Worm (Caenorhabditis elegans) whole organism, L4 larva: ENCODE results near the gene Y54G2A.48.

ENCODE experiments used
- F10B5.3 ChIP-seq: sonication (generic microtip); optimal IDR thresholded peaks from 2 replicates; lab custom pipeline; 2016; ENCODE audit warnings: mild to moderate bottlenecking, missing genetic modification characterization, missing compliant biosample characterization
- F26F4.8 ChIP-seq: fragments of 200-800 bp; sonication (Bioruptor generic); conservative IDR thresholded peaks from 2 replicates; pipeline ENCODE4 v1.3.6; 2022; ENCODE audit warnings: missing genetic modification characterization, missing compliant biosample characterization
- F37D6.2 ChIP-seq: sonication (generic microtip); optimal IDR thresholded peaks from 2 replicates; lab custom pipeline; 2016; ENCODE audit warnings: mild to moderate bottlenecking, missing genetic modification characterization, missing compliant biosample characterization
- R02D3.7 ChIP-seq: fragments of 150-350 bp; sonication (generic microtip); optimal IDR thresholded peaks from 3 replicates; lab custom pipeline; 2014; ENCODE audit warnings: missing biosample characterization, missing genetic modification characterization
- T20F7.1 ChIP-seq: fragments of 200-800 bp; sonication (Bioruptor generic); optimal IDR thresholded peaks from 2 replicates; lab custom pipeline; 2018; ENCODE audit warnings: mild to moderate bottlenecking, missing genetic modification characterization, missing compliant biosample characterization
- T26A8.4 ChIP-seq: fragments of 200-800 bp; sonication (Bioruptor generic); IDR thresholded peaks from 2 replicates; pipeline ENCODE4 v1.3.6; 2022; ENCODE audit warnings: missing genetic modification characterization, missing compliant biosample characterization
- Y75B8A.6 ChIP-seq: fragments of 200-800 bp; sonication (Bioruptor generic); IDR thresholded peaks from 2 replicates; pipeline ENCODE4 v1.3.6; 2022; ENCODE audit warnings: missing genetic modification reagents, missing genetic modification characterization, missing compliant biosample characterization
- ZK337.2 ChIP-seq: fragments of 200-800 bp; sonication (Bioruptor generic); IDR thresholded peaks from 2 replicates; pipeline ENCODE4 v1.3.6; 2022; ENCODE audit warnings: missing genetic modification reagents, missing genetic modification characterization, missing compliant biosample characterization
- ZK546.5 ChIP-seq, 2 experiments: sonication (generic microtip); optimal IDR thresholded peaks; 2 replicates each; lab custom pipeline; 2017; ENCODE audit warnings: missing biosample characterization in 2 of 2, missing genetic modification characterization in 2 of 2
- ama-1 ChIP-seq: fragments of 150-350 bp; optimal IDR thresholded peaks from 2 replicates; lab custom pipeline; 2014; ENCODE audit warnings: inconsistent platforms, mixed read lengths
- ceh-62 ChIP-seq: sonication (generic microtip); optimal IDR thresholded peaks from 2 replicates; lab custom pipeline; 2017; ENCODE audit warnings: missing biosample characterization, missing genetic modification characterization
- ceh-82 ChIP-seq: sonication (generic microtip); optimal IDR thresholded peaks from 2 replicates; lab custom pipeline; 2017; ENCODE audit warnings: missing biosample characterization, missing genetic modification characterization
- ces-1 ChIP-seq: fragments of 150-350 bp; sonication (generic microtip); optimal IDR thresholded peaks from 4 replicates; lab custom pipeline; 2014; ENCODE audit warnings: missing biosample characterization, missing genetic modification reagents, missing genetic modification characterization
- cey-2 ChIP-seq: sonication (generic microtip); optimal IDR thresholded peaks from 3 replicates; lab custom pipeline; 2017; ENCODE audit warnings: missing genetic modification characterization, mild to moderate bottlenecking, missing compliant biosample characterization, antibody characterized with exemption, borderline replicate concordance; ENCODE audit not compliant: insufficient read depth
- ctbp-1 ChIP-seq: fragments of 200-800 bp; sonication (Bioruptor generic); IDR thresholded peaks from 2 replicates; pipeline ENCODE4 v1.3.6; 2022; ENCODE audit warnings: missing genetic modification reagents, missing genetic modification characterization, missing compliant biosample characterization
- daf-12 ChIP-seq: fragments of 150-350 bp; optimal IDR thresholded peaks from 2 replicates; lab custom pipeline; 2014; ENCODE audit warnings: missing biosample characterization, missing genetic modification reagents, missing genetic modification characterization
- daf-19 ChIP-seq: fragments of 200-800 bp; sonication (Bioruptor generic); conservative IDR thresholded peaks from 2 replicates; pipeline ENCODE4 v1.3.6; 2022; ENCODE audit warnings: missing genetic modification characterization, missing compliant biosample characterization
- dmd-6 ChIP-seq: fragments of 200-800 bp; sonication (Bioruptor generic); IDR thresholded peaks from 2 replicates; pipeline ENCODE4 v1.3.6; 2022; ENCODE audit warnings: missing genetic modification reagents, missing genetic modification characterization, missing compliant biosample characterization
- dmd-8 ChIP-seq: fragments of 200-800 bp; sonication (Bioruptor generic); IDR thresholded peaks from 2 replicates; pipeline ENCODE4 v1.3.6; 2022; ENCODE audit warnings: missing genetic modification characterization, missing compliant biosample characterization
- dve-1 ChIP-seq: sonication (generic microtip); optimal IDR thresholded peaks from 2 replicates; lab custom pipeline; 2017; ENCODE audit warnings: antibody characterized with exemption, mild to moderate bottlenecking, missing genetic modification characterization, missing compliant biosample characterization; ENCODE audit not compliant: insufficient read depth
- egl-43 ChIP-seq: fragments of 200-800 bp; sonication (Bioruptor generic); IDR thresholded peaks from 2 replicates; pipeline ENCODE4 v1.3.6; 2022; ENCODE audit warnings: missing genetic modification reagents, missing genetic modification characterization, missing compliant biosample characterization
- fkh-10 ChIP-seq: fragments of 150-350 bp; optimal IDR thresholded peaks from 2 replicates; lab custom pipeline; 2014; ENCODE audit warnings: missing biosample characterization, missing genetic modification reagents, missing genetic modification characterization
- gei-8 ChIP-seq: fragments of 200-800 bp; sonication (Bioruptor generic); optimal IDR thresholded peaks from 2 replicates; lab custom pipeline; 2018; ENCODE audit warnings: mild to moderate bottlenecking, missing genetic modification characterization, missing compliant biosample characterization
- hif-1 ChIP-seq, 2 experiments: sonication (generic microtip); optimal IDR thresholded peaks; 2 replicates each; lab custom pipeline; 2016 to 2017; ENCODE audit warnings: missing compliant biosample characterization in 2 of 2, missing genetic modification characterization in 2 of 2, missing genetic modification reagents in 2 of 2, missing genotype in 2 of 2, mild to moderate bottlenecking in 1 of 2
- hlh-30 ChIP-seq: sonication (generic microtip); optimal IDR thresholded peaks from 2 replicates; lab custom pipeline; 2017; ENCODE audit warnings: antibody characterized with exemption, mild to moderate bottlenecking, missing genetic modification characterization, missing compliant biosample characterization; ENCODE audit not compliant: insufficient read depth
- hmg-1.1 ChIP-seq: fragments of 200-800 bp; sonication (Bioruptor generic); IDR thresholded peaks from 2 replicates; pipeline ENCODE4 v1.3.6; 2022; ENCODE audit warnings: missing genetic modification reagents, missing genetic modification characterization, missing compliant biosample characterization
- jun-1 ChIP-seq: fragments of 150-350 bp; optimal IDR thresholded peaks from 2 replicates; lab custom pipeline; 2014; ENCODE audit warnings: missing biosample characterization, missing genetic modification reagents, missing genetic modification characterization
- lim-7 ChIP-seq: fragments of 200-800 bp; sonication (Bioruptor generic); IDR thresholded peaks from 2 replicates; pipeline ENCODE4 v1.3.6; 2022; ENCODE audit warnings: missing genetic modification characterization, missing compliant biosample characterization
- lir-3 ChIP-seq: sonication (generic microtip); optimal IDR thresholded peaks from 2 replicates; lab custom pipeline; 2016; ENCODE audit warnings: mild to moderate bottlenecking, missing genetic modification characterization, missing compliant biosample characterization
- mdl-1 ChIP-seq, 2 experiments: fragments of 150-350 bp in 1 of 2; sonication (generic microtip) in 1 of 2; optimal IDR thresholded peaks; 2 replicates each; lab custom pipeline; 2014 to 2017; ENCODE audit warnings: missing biosample characterization in 2 of 2, missing genetic modification characterization in 2 of 2
- mxl-3 ChIP-seq: fragments of 200-800 bp; sonication (Bioruptor generic); optimal IDR thresholded peaks from 2 replicates; lab custom pipeline; 2018; ENCODE audit warnings: mild to moderate bottlenecking, missing genetic modification characterization, missing compliant biosample characterization
- nhr-111 ChIP-seq: fragments of 200-800 bp; sonication (Bioruptor generic); optimal IDR thresholded peaks from 2 replicates; lab custom pipeline; 2018; ENCODE audit warnings: mild to moderate bottlenecking, missing genetic modification characterization, missing compliant biosample characterization
- nhr-28 ChIP-seq: fragments of 150-350 bp; optimal IDR thresholded peaks from 2 replicates; lab custom pipeline; 2014; ENCODE audit warnings: missing biosample characterization, missing genetic modification characterization
- nhr-41 ChIP-seq: fragments of 200-800 bp; sonication (Bioruptor generic); IDR thresholded peaks from 2 replicates; pipeline ENCODE4 v1.3.6; 2022; ENCODE audit warnings: missing genetic modification reagents, missing genetic modification characterization, missing compliant biosample characterization
- nhr-42 ChIP-seq: fragments of 200-800 bp; sonication (Bioruptor generic); IDR thresholded peaks from 2 replicates; pipeline ENCODE4 v1.3.6; 2022; ENCODE audit warnings: missing genetic modification characterization, missing compliant biosample characterization
- nhr-6 ChIP-seq: fragments of 150-350 bp; optimal IDR thresholded peaks from 2 replicates; lab custom pipeline; 2014; ENCODE audit warnings: missing biosample characterization, missing genetic modification characterization
- pha-4 ChIP-seq, 2 experiments: fragments of 150-350 bp in 1 of 2; fragments of 200-800 bp in 1 of 2; sonication (Bioruptor generic) in 1 of 2; IDR thresholded peaks in 1 of 2; optimal IDR thresholded peaks in 1 of 2; 2 replicates each; pipeline versions ENCODE4 v1.3.6 to Lab custom; 2014 to 2022; ENCODE audit warnings: missing genetic modification characterization in 2 of 2, missing genetic modification reagents in 2 of 2, missing biosample characterization in 1 of 2, missing compliant biosample characterization in 1 of 2
- php-3 ChIP-seq: fragments of 200-800 bp; sonication (Bioruptor generic); IDR thresholded peaks from 2 replicates; pipeline ENCODE4 v1.3.6; 2022; ENCODE audit warnings: missing genetic modification reagents, missing genetic modification characterization, missing compliant biosample characterization
- saeg-2 ChIP-seq: fragments of 200-800 bp; sonication (Bioruptor generic); IDR thresholded peaks from 2 replicates; pipeline ENCODE4 v1.3.6; 2022; ENCODE audit warnings: missing genetic modification reagents, missing genetic modification characterization, missing compliant biosample characterization
- set-16 ChIP-seq: fragments of 200-800 bp; sonication (Bioruptor generic); IDR thresholded peaks from 2 replicates; pipeline ENCODE4 v1.3.6; 2022; ENCODE audit warnings: missing genetic modification reagents, missing genetic modification characterization, missing compliant biosample characterization
- skn-1 ChIP-seq: fragments of 150-350 bp; optimal IDR thresholded peaks from 2 replicates; lab custom pipeline; 2014; ENCODE audit warnings: missing biosample characterization, missing genetic modification characterization
- spr-1 ChIP-seq: sonication (generic microtip); optimal IDR thresholded peaks from 2 replicates; lab custom pipeline; 2016; ENCODE audit warnings: mild to moderate bottlenecking, missing genetic modification characterization, missing compliant biosample characterization
- zag-1 ChIP-seq: fragments of 150-350 bp; optimal IDR thresholded peaks from 2 replicates; lab custom pipeline; 2014; ENCODE audit warnings: missing biosample characterization, missing genetic modification characterization
- zfp-3 ChIP-seq: fragments of 200-800 bp; sonication (Bioruptor generic); conservative IDR thresholded peaks from 2 replicates; pipeline ENCODE4 v1.3.6; 2022; ENCODE audit warnings: missing genetic modification reagents, missing genetic modification characterization, missing compliant biosample characterization
- zip-2 ChIP-seq: fragments of 150-350 bp; optimal IDR thresholded peaks from 2 replicates; lab custom pipeline; 2014; ENCODE audit warnings: missing biosample characterization, missing genetic modification characterization
- ztf-7 ChIP-seq: fragments of 150-350 bp; optimal IDR thresholded peaks from 2 replicates; lab custom pipeline; 2014; ENCODE audit warnings: missing biosample characterization, missing genetic modification characterization

The Y54G2A.48 gene

ce11 chrIV:2832587-2832986 is at the start of gene Y54G2A.48, which contains the start of gene pudl-1:
TSS of gene Y54G2A.48 (minus strand) at chrIV:2832687.
TSS of gene pudl-1 (plus strand) at chrIV:2832906.
- TF ChIP-seq nhr-28 = no peak
- no peak for TF ChIP-seq ztf-7 (tag; lab: Kevin White, UChicago)
- TF ChIP-seq pha-4 (GFP tag; IDR thresholded peaks at IDR 0.05; lab: Robert Waterston, UW) = no peak
- TF ChIP-seq pha-4 (tag; optimal IDR thresholded peaks at IDR 0.05; lab: Kevin White, UChicago) = no peak
- TF ChIP-seq cey-2 (tag; lab: Kevin White, UChicago) = no peak
- no peak for TF ChIP-seq daf-12 (tag; lab: Kevin White, UChicago)
- no peak for TF ChIP-seq zag-1 (tag; lab: Kevin White, UChicago)
- no peak for TF ChIP-seq mxl-3 (GFP tag; lab: Kevin White, UChicago)
- no peak for TF ChIP-seq zfp-3 (GFP tag; lab: Robert Waterston, UW)
- TF ChIP-seq dmd-6 (GFP tag; lab: Robert Waterston, UW) = no peak
- no peak for TF ChIP-seq ZK546.5 (tag; optimal IDR thresholded peaks at IDR 0.05; lab: Kevin White, UChicago)
- TF ChIP-seq dmd-8 (GFP tag; lab: Robert Waterston, UW) = no peak
- TF ChIP-seq Y75B8A.6 (GFP tag; lab: Robert Waterston, UW) = no peak
- no peak for TF ChIP-seq lir-3 (tag; lab: Kevin White, UChicago)
- no peak for TF ChIP-seq set-16 (GFP tag; lab: Robert Waterston, UW)
- no peak for TF ChIP-seq jun-1 (tag; lab: Kevin White, UChicago)
- TF ChIP-seq F26F4.8 = no peak
- TF ChIP-seq ama-1 (lab: Kevin White, UChicago) = no peak
- no peak for TF ChIP-seq ZK337.2 (GFP tag; lab: Robert Waterston, UW)

ce11 chrIV:2864743-2865142 is 32.3 kb upstream of the Y54G2A.48 start, which contains the start of gene Y54G2A.16:
TSS of gene Y54G2A.16 (minus strand) at chrIV:2864843.
- TF ChIP-seq ceh-82 (tag; lab: Kevin White, UChicago) = no peak
- TF ChIP-seq mdl-1 (tag; optimal IDR thresholded peaks at IDR 0.05; lab: Kevin White, UChicago) = no peak
- TF ChIP-seq nhr-111 (GFP tag; lab: Kevin White, UChicago) = no peak
- no peak for TF ChIP-seq F26F4.8
- TF ChIP-seq gei-8 (GFP tag; lab: Kevin White, UChicago) = no peak
- TF ChIP-seq F37D6.2 (tag; lab: Kevin White, UChicago) = no peak
- TF ChIP-seq php-3 (GFP tag; lab: Robert Waterston, UW) = no peak
- TF ChIP-seq zip-2 (tag; lab: Kevin White, UChicago) = no peak
- TF ChIP-seq skn-1 = no peak
- no peak for TF ChIP-seq hlh-30 (tag; lab: Kevin White, UChicago)
- no peak for TF ChIP-seq nhr-6 (tag; lab: Kevin White, UChicago)
- TF ChIP-seq ceh-62 = no peak
- no peak for TF ChIP-seq dve-1
- no peak for TF ChIP-seq F10B5.3 (tag; lab: Kevin White, UChicago)
- no peak for TF ChIP-seq ZK546.5 (tag; optimal IDR thresholded peaks at IDR 0.05; lab: Kevin White, UChicago)

DNA sequence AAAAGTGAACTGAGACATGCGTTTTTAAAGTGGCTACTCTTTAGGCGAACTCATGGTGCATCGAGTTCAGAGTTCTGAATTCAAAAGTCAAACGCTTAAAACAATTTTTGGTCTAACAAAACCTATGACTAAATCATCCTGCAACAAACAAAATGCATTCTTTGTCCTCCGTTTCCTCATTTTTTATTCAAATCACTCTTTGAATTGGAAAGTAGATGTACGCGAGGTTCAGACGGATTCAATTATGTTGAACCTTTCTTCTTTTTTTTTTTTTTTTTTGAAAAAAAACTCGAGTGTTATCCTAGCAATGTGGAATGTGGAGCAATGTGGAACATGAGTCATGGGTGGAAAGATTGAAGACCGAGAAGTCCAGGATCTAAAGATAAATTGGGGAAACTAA is 26.2 kb upstream of the Y54G2A.48 start:
- TF ChIP-seq lir-3 (tag; lab: Kevin White, UChicago) (no peak), fkh-10 (GFP tag; lab: Kevin White, UChicago) (peak; percentile 85), hmg-1.1 (GFP tag; lab: Robert Waterston, UW) (no peak), ctbp-1 (peak; percentile 40; the same call in 1 of the 2 replicates), hif-1 (tag; optimal IDR thresholded peaks at IDR 0.05; lab: Kevin White, UChicago) (no peak), zfp-3 (GFP tag; lab: Robert Waterston, UW) (no peak), ama-1 (lab: Kevin White, UChicago) (no peak), T26A8.4 (GFP tag; lab: Robert Waterston, UW) (no peak), saeg-2 (GFP tag; lab: Robert Waterston, UW) (no peak), egl-43 (GFP tag; lab: Robert Waterston, UW) (no peak), ztf-7 (tag; lab: Kevin White, UChicago) (no peak), dmd-6 (GFP tag; lab: Robert Waterston, UW) (no peak), nhr-111 (GFP tag; lab: Kevin White, UChicago) (no peak), T20F7.1 (GFP tag; lab: Kevin White, UChicago) (no peak), R02D3.7 (tag; lab: Kevin White, UChicago) (no peak), spr-1 (no peak), nhr-41 (GFP tag; lab: Robert Waterston, UW) (no peak), nhr-6 (tag; lab: Kevin White, UChicago) (no peak), daf-19 (GFP tag; lab: Robert Waterston, UW) (no peak), mxl-3 (GFP tag; lab: Kevin White, UChicago) (no peak), lim-7 (GFP tag; lab: Robert Waterston, UW) (no peak), ces-1 (GFP tag; lab: Kevin White, UChicago) (peak; percentile 44), skn-1 (no peak), nhr-42 (no peak)
